Fruit fly (Drosophila melanogaster) whole organism, pupa: ENCODE measurements around the gene CG13000.

Experiments used
- CG12605 ChIP-seq: fragments of 200-800 bp; sonication (Bioruptor generic); IDR thresholded peaks from 2 replicates; pipeline ENCODE4 v1.3.6; 2022; ENCODE audit warnings: missing biosample characterization, missing genetic modification characterization
- CG34367 ChIP-seq: fragments of 200-800 bp; sonication (Bioruptor generic); optimal IDR thresholded peaks from 2 replicates; lab custom pipeline; 2018; ENCODE audit warnings: missing biosample characterization, mild to moderate bottlenecking, missing genetic modification characterization
- CG8159 ChIP-seq: fragments of 200-800 bp; sonication (Bioruptor generic); optimal IDR thresholded peaks from 3 replicates; lab custom pipeline; 2018; ENCODE audit warnings: missing biosample characterization, mild to moderate bottlenecking, missing genetic modification characterization, moderate library complexity
- CG8301 ChIP-seq: fragments of 200-800 bp; sonication (Bioruptor generic); optimal IDR thresholded peaks from 2 replicates; lab custom pipeline; 2018; ENCODE audit warnings: missing biosample characterization, mild to moderate bottlenecking, missing genetic modification characterization
- EcR ChIP-seq: fragments of 200-800 bp; sonication (Bioruptor generic); optimal IDR thresholded peaks from 3 replicates; lab custom pipeline; 2019; ENCODE audit warnings: missing biosample characterization, missing genetic modification characterization, mild to moderate bottlenecking, moderate library complexity, missing genetic modification reagents
- Ets98B ChIP-seq: fragments of 200-800 bp; sonication (Bioruptor generic); IDR thresholded peaks from 2 replicates; pipeline ENCODE4 v1.3.6; 2022; ENCODE audit warnings: missing biosample characterization, missing genetic modification characterization
- Snoo ChIP-seq: fragments of 200-800 bp; sonication (Bioruptor generic); optimal IDR thresholded peaks from 3 replicates; lab custom pipeline; 2017; ENCODE audit warnings: missing biosample characterization, mild to moderate bottlenecking, missing genetic modification characterization, inconsistent platforms
- gl ChIP-seq: fragments of 200-800 bp; sonication (Bioruptor generic); optimal IDR thresholded peaks from 2 replicates; lab custom pipeline; 2018; ENCODE audit warnings: missing biosample characterization, mild to moderate bottlenecking, missing genetic modification characterization

DNA sequence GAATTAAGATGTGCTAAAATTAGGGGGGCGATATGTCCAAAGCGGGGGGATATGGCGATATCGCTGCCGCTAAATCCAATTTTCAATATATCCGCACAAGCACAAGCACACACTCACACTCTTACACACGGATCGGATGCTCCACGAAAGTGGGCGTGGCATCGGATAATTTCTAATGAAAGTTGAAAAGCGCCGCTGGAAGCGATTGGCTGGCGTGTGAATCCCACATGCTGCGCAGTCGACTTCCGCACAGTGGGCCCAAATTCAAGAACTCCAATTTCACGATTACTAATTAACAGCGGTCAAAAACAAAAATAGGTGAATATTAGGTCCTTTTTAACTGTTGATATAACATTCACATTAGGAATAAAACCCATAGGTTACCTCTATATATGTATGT is 36.3 kb downstream of the CG13000 start:
- TF ChIP-seq gl (tag; lab: Kevin White, UChicago) (no peak), EcR (GFP tag; lab: Kevin White, UChicago) (no peak), CG12605 (GFP tag; lab: Robert Waterston, UW) (no peak), Snoo (tag; lab: Kevin White, UChicago) (no peak), Ets98B (GFP tag; lab: Robert Waterston, UW) (no peak), CG8301 (tag; lab: Kevin White, UChicago) (no peak), CG34367 (tag; lab: Kevin White, UChicago) (no peak), CG8159 (tag; lab: Kevin White, UChicago) (no peak)
